Worm (Caenorhabditis elegans): ENCODE measurements around the gene fbn-1.

The fbn-1 gene

ce11 chrIII:7656474-7656873 lies 31.3 kb downstream of the fbn-1 start, which contains the start of gene ZK783.7:
Gene ZK783.7, plus strand, starts transcription at chrIII:7656719.
- peak; percentile 30 for TF ChIP-seq nhr-129 (tag; optimal IDR thresholded peaks at IDR 0.05)
- TF ChIP-seq Y55F3AM.14 (GFP tag; optimal IDR thresholded peaks at IDR 0.05) = no peak

ce11 chrIII:7659440-7659839 lies 34.3 kb downstream of the fbn-1 start:
- TF ChIP-seq snpc-4 (tag; optimal IDR thresholded peaks at IDR 0.05) (no peak), egl-27 (tag; optimal IDR thresholded peaks at IDR 0.05) (no peak), ceh-16 (tag; optimal IDR thresholded peaks at IDR 0.05) (no peak), C34F6.9 (tag; optimal IDR thresholded peaks at IDR 0.05) (peak; percentile 80), Y55F3AM.14 (GFP tag; optimal IDR thresholded peaks at IDR 0.05) (peak; percentile 35), zag-1 (tag; optimal IDR thresholded peaks at IDR 0.05) (peak; percentile 71), ceh-82 (tag; optimal IDR thresholded peaks at IDR 0.05) (no peak), nhr-129 (tag; optimal IDR thresholded peaks at IDR 0.05) (peak; percentile 91), lin-39 (tag; optimal IDR thresholded peaks at IDR 0.05) (no peak), mdl-1 (tag; optimal IDR thresholded peaks at IDR 0.05) (peak in 1 of 2 experiments; percentile 1), nhr-23 (tag; optimal IDR thresholded peaks at IDR 0.05) (no peak), sma-9 (GFP tag; optimal IDR thresholded peaks at IDR 0.05) (peak; percentile 1), sma-9 (tag; optimal IDR thresholded peaks at IDR 0.05) (no peak), mab-5 (tag; optimal IDR thresholded peaks at IDR 0.05) (peak; percentile 7), R02D3.7 (tag; optimal IDR thresholded peaks at IDR 0.05) (no peak), F13H6.1 (tag; optimal IDR thresholded peaks at IDR 0.05) (peak; percentile 72), nhr-77 (tag; optimal IDR thresholded peaks at IDR 0.05) (no peak), lsy-2 (tag; optimal IDR thresholded peaks at IDR 0.05) (peak; percentile 12 to 58), unc-55 (GFP tag; optimal IDR thresholded peaks at IDR 0.05) (peak; percentile 65), unc-62 (GFP tag; optimal IDR thresholded peaks at IDR 0.05) (no peak), crh-2 (tag; optimal IDR thresholded peaks at IDR 0.05) (peak; percentile 53), ztf-11 (tag; optimal IDR thresholded peaks at IDR 0.05) (no peak), lin-11 (tag; optimal IDR thresholded peaks at IDR 0.05) (no peak)

ce11 chrIII:7661162-7661561 lies 36.0 kb downstream of the fbn-1 start:
- no peak for TF ChIP-seq sem-4 (tag; optimal IDR thresholded peaks at IDR 0.05)
- TF ChIP-seq peb-1 (tag; optimal IDR thresholded peaks at IDR 0.05) = no peak
- no peak for TF ChIP-seq mbf-1 (tag; optimal IDR thresholded peaks at IDR 0.05)
- no peak for TF ChIP-seq ama-1 (optimal IDR thresholded peaks at IDR 0.05)
- no peak for TF ChIP-seq lin-13 (GFP tag; optimal IDR thresholded peaks at IDR 0.05)
- TF ChIP-seq nhr-129 (tag; optimal IDR thresholded peaks at IDR 0.05) = no peak
- TF ChIP-seq mab-5 (tag; optimal IDR thresholded peaks at IDR 0.05) = no peak
- TF ChIP-seq nhr-12 (tag; optimal IDR thresholded peaks at IDR 0.05) = no peak
- TF ChIP-seq F13H6.1 (tag; optimal IDR thresholded peaks at IDR 0.05) = no peak
- no peak for TF ChIP-seq nhr-6 (tag; optimal IDR thresholded peaks at IDR 0.05)
- TF ChIP-seq dmd-4 (tag; optimal IDR thresholded peaks at IDR 0.05) = no peak
- no peak for TF ChIP-seq nhr-237 (tag; optimal IDR thresholded peaks at IDR 0.05)
- no peak for TF ChIP-seq crh-2 (tag; optimal IDR thresholded peaks at IDR 0.05)
- no peak for TF ChIP-seq Y55F3AM.14 (GFP tag; optimal IDR thresholded peaks at IDR 0.05)
- TF ChIP-seq lin-39 (tag; optimal IDR thresholded peaks at IDR 0.05) = no peak
- no peak for TF ChIP-seq skn-1 (tag; optimal IDR thresholded peaks at IDR 0.05)
- TF ChIP-seq gmeb-1 (tag; optimal IDR thresholded peaks at IDR 0.05) = no peak

ce11 chrIII:7661978-7662377 lies 36.8 kb downstream of the fbn-1 start, which contains the start of gene lido-18:
Gene lido-18, plus strand, starts transcription at chrIII:7662278.
- TF ChIP-seq egl-27 (tag; optimal IDR thresholded peaks at IDR 0.05) = no peak
- TF ChIP-seq nhr-12 (tag; optimal IDR thresholded peaks at IDR 0.05) = no peak
- no peak for TF ChIP-seq nhr-10 (tag; optimal IDR thresholded peaks at IDR 0.05)
- no peak for TF ChIP-seq nhr-21 (tag; optimal IDR thresholded peaks at IDR 0.05)
- no peak for TF ChIP-seq elt-3 (tag; optimal IDR thresholded peaks at IDR 0.05)
- TF ChIP-seq lin-11 (tag; optimal IDR thresholded peaks at IDR 0.05) = no peak
- TF ChIP-seq ztf-4 (tag; optimal IDR thresholded peaks at IDR 0.05) = no peak
- no peak for TF ChIP-seq R02D3.7 (tag; optimal IDR thresholded peaks at IDR 0.05)
- TF ChIP-seq alr-1 (tag; optimal IDR thresholded peaks at IDR 0.05) = no peak
- no peak for TF ChIP-seq nhr-129 (tag; optimal IDR thresholded peaks at IDR 0.05)
- no peak for TF ChIP-seq nhr-23 (tag; optimal IDR thresholded peaks at IDR 0.05)
- no peak for TF ChIP-seq gmeb-1 (tag; optimal IDR thresholded peaks at IDR 0.05)
- no peak for TF ChIP-seq blmp-1 (tag; optimal IDR thresholded peaks at IDR 0.05; ENCODE audit: insufficient read depth)
- TF ChIP-seq mbf-1 (tag; optimal IDR thresholded peaks at IDR 0.05) = no peak
- TF ChIP-seq nhr-6 (tag; optimal IDR thresholded peaks at IDR 0.05) = no peak

All from whole organism, L2 larva.